Fruit fly (Drosophila melanogaster) whole organism, prepupa: Measurements from ENCODE around the gene CG16734.

ENCODE experiments used
- Blimp-1 ChIP-seq: fragments of 200-800 bp; sonication (Bioruptor generic); optimal IDR thresholded peaks from 3 replicates; lab custom pipeline; 2017; ENCODE audit warnings: missing biosample characterization, missing genetic modification characterization, mild to moderate bottlenecking, moderate library complexity, missing genetic modification reagents
- CG10631 ChIP-seq: fragments of 200-800 bp; sonication (Bioruptor generic); optimal IDR thresholded peaks from 2 replicates; lab custom pipeline; 2016; ENCODE audit warnings: missing biosample characterization, missing genetic modification characterization
- CG10669 ChIP-seq: fragments of 200-800 bp; sonication (Bioruptor generic); optimal IDR thresholded peaks from 3 replicates; lab custom pipeline; 2018; ENCODE audit warnings: missing biosample characterization, mild to moderate bottlenecking, missing genetic modification characterization, moderate library complexity
- CG11294 ChIP-seq: fragments of 200-800 bp; sonication (Bioruptor generic); IDR thresholded peaks from 2 replicates; pipeline ENCODE4 v1.3.6; 2022; ENCODE audit warnings: missing biosample characterization, missing genetic modification characterization
- CG11902 ChIP-seq: fragments of 200-800 bp; sonication (Bioruptor generic); optimal IDR thresholded peaks from 3 replicates; lab custom pipeline; 2016; ENCODE audit warnings: missing biosample characterization, missing genetic modification characterization
- CG15336 ChIP-seq: fragments of 200-800 bp; sonication (Bioruptor generic); IDR thresholded peaks from 2 replicates; pipeline ENCODE4 v1.3.6; 2022; ENCODE audit warnings: missing biosample characterization, missing genetic modification characterization
- CG1621 ChIP-seq: fragments of 200-800 bp; sonication (Bioruptor generic); optimal IDR thresholded peaks from 3 replicates; lab custom pipeline; 2018; ENCODE audit warnings: missing biosample characterization, mild to moderate bottlenecking, missing genetic modification characterization
- CG3032 ChIP-seq: fragments of 200-800 bp; optimal IDR thresholded peaks from 2 replicates; lab custom pipeline; 2019; ENCODE audit warnings: missing biosample characterization, mild to moderate bottlenecking, missing genetic modification characterization, moderate library complexity
- CG31627 ChIP-seq: fragments of 200-800 bp; sonication (Bioruptor generic); optimal IDR thresholded peaks from 3 replicates; lab custom pipeline; 2016; ENCODE audit warnings: missing biosample characterization, missing genetic modification characterization
- CG32006 ChIP-seq: fragments of 200-800 bp; sonication (Bioruptor generic); optimal IDR thresholded peaks from 3 replicates; lab custom pipeline; 2017; ENCODE audit warnings: missing biosample characterization, mild to moderate bottlenecking, missing genetic modification characterization
- CG34406 ChIP-seq: fragments of 200-800 bp; sonication (Bioruptor generic); optimal IDR thresholded peaks from 3 replicates; lab custom pipeline; 2016; ENCODE audit warnings: missing biosample characterization, missing genetic modification characterization
- CG3919 ChIP-seq: fragments of 200-800 bp; sonication (Bioruptor generic); optimal IDR thresholded peaks from 3 replicates; lab custom pipeline; 2016; ENCODE audit warnings: missing biosample characterization, missing genetic modification characterization
- CG4318 ChIP-seq: fragments of 200-800 bp; sonication (Bioruptor generic); optimal IDR thresholded peaks from 3 replicates; lab custom pipeline; 2017; ENCODE audit warnings: missing biosample characterization, mild to moderate bottlenecking, missing genetic modification characterization
- CG6163 ChIP-seq: fragments of 200-800 bp; sonication (Bioruptor generic); IDR thresholded peaks from 3 replicates; pipeline ENCODE4 v1.3.6; 2022; ENCODE audit warnings: missing biosample characterization, missing genetic modification characterization
- CG6276 ChIP-seq: fragments of 200-800 bp; sonication (Bioruptor generic); optimal IDR thresholded peaks from 2 replicates; lab custom pipeline; 2017; ENCODE audit warnings: missing biosample characterization, mild to moderate bottlenecking, missing genetic modification characterization
- CG6792 ChIP-seq: fragments of 200-800 bp; sonication (Bioruptor generic); optimal IDR thresholded peaks from 3 replicates; lab custom pipeline; 2016; ENCODE audit warnings: missing biosample characterization, missing genetic modification characterization
- CG6808 ChIP-seq: fragments of 200-800 bp; sonication (Bioruptor generic); optimal IDR thresholded peaks from 3 replicates; lab custom pipeline; 2017; ENCODE audit warnings: missing biosample characterization, missing genetic modification characterization, mild to moderate bottlenecking, moderate library complexity, missing genetic modification reagents
- CG8119 ChIP-seq: fragments of 200-800 bp; sonication (Bioruptor generic); IDR thresholded peaks from 3 replicates; pipeline ENCODE4 v1.3.6; 2022; ENCODE audit warnings: missing biosample characterization, missing genetic modification characterization
- CG8319 ChIP-seq: fragments of 200-800 bp; sonication (Bioruptor generic); optimal IDR thresholded peaks from 3 replicates; lab custom pipeline; 2016; ENCODE audit warnings: missing biosample characterization, missing genetic modification characterization
- CG8632 ChIP-seq: fragments of 200-800 bp; sonication (Bioruptor generic); optimal IDR thresholded peaks from 3 replicates; lab custom pipeline; 2016; ENCODE audit warnings: missing biosample characterization, missing genetic modification characterization
- Eip75B ChIP-seq: fragments of 200-800 bp; sonication (Bioruptor generic); optimal IDR thresholded peaks from 3 replicates; lab custom pipeline; 2016; ENCODE audit warnings: missing biosample characterization, missing genetic modification characterization
- Eip78C ChIP-seq: fragments of 200-800 bp; sonication (Bioruptor generic); peaks from one replicate; lab custom pipeline; 2016; ENCODE audit warnings: missing biosample characterization, missing genetic modification characterization
- Ets21C ChIP-seq: fragments of 200-800 bp; sonication (Bioruptor generic); optimal IDR thresholded peaks from 3 replicates; lab custom pipeline; 2016; ENCODE audit warnings: missing biosample characterization, missing genetic modification characterization
- Ets96B ChIP-seq: fragments of 200-800 bp; optimal IDR thresholded peaks from 2 replicates; lab custom pipeline; 2019; ENCODE audit warnings: missing biosample characterization, mild to moderate bottlenecking, missing genetic modification characterization, moderate library complexity
- Hr38 ChIP-seq: sonication (Bioruptor generic); optimal IDR thresholded peaks from 2 replicates; lab custom pipeline; 2016; ENCODE audit warnings: missing biosample characterization, missing genetic modification characterization
- Hr39 ChIP-seq: fragments of 200-800 bp; sonication (Bioruptor generic); optimal IDR thresholded peaks from 2 replicates; lab custom pipeline; 2016; ENCODE audit warnings: missing biosample characterization, missing genetic modification characterization
- Hr4 ChIP-seq: fragments of 200-800 bp; sonication (Bioruptor generic); optimal IDR thresholded peaks from 3 replicates; lab custom pipeline; 2016; ENCODE audit warnings: missing biosample characterization, missing genetic modification characterization
- Sox102F ChIP-seq: fragments of 200-800 bp; sonication (Bioruptor generic); optimal IDR thresholded peaks from 2 replicates; lab custom pipeline; 2016; ENCODE audit warnings: missing biosample characterization, mild to moderate bottlenecking, missing genetic modification characterization
- Sox14 ChIP-seq: fragments of 200-800 bp; sonication (Bioruptor generic); optimal IDR thresholded peaks from 3 replicates; lab custom pipeline; 2016; ENCODE audit warnings: missing biosample characterization, missing genetic modification characterization
- Sox15 ChIP-seq: fragments of 200-800 bp; sonication (Bioruptor generic); optimal IDR thresholded peaks from 3 replicates; lab custom pipeline; 2016; ENCODE audit warnings: missing biosample characterization, missing genetic modification characterization
- achi ChIP-seq: fragments of 200-800 bp; sonication (Bioruptor generic); optimal IDR thresholded peaks from 3 replicates; lab custom pipeline; 2016; ENCODE audit warnings: missing biosample characterization, missing genetic modification characterization
- acj6 ChIP-seq: fragments of 200-800 bp; sonication (Bioruptor generic); optimal IDR thresholded peaks from 3 replicates; lab custom pipeline; 2016; ENCODE audit warnings: missing biosample characterization, missing genetic modification characterization
- cyc ChIP-seq: fragments of 200-800 bp; sonication (Bioruptor generic); optimal IDR thresholded peaks from 3 replicates; lab custom pipeline; 2016; ENCODE audit warnings: missing biosample characterization, missing genetic modification characterization
- dsx ChIP-seq: fragments of 200-800 bp; optimal IDR thresholded peaks from 3 replicates; lab custom pipeline; 2019; ENCODE audit warnings: missing biosample characterization, mild to moderate bottlenecking, missing genetic modification characterization, moderate library complexity; ENCODE audit not compliant: poor library complexity, severe bottlenecking
- eg ChIP-seq: fragments of 200-800 bp; sonication (Bioruptor generic); IDR thresholded peaks from 3 replicates; pipeline ENCODE4 v1.3.6; 2022; ENCODE audit warnings: missing biosample characterization, missing genetic modification characterization
- esn ChIP-seq: fragments of 200-800 bp; sonication (Bioruptor generic); optimal IDR thresholded peaks from 2 replicates; lab custom pipeline; 2016; ENCODE audit warnings: missing biosample characterization, mild to moderate bottlenecking, missing genetic modification characterization, moderate library complexity
- fd59A ChIP-seq: fragments of 200-800 bp; sonication (Bioruptor generic); optimal IDR thresholded peaks from 2 replicates; lab custom pipeline; 2017; ENCODE audit warnings: missing biosample characterization, mild to moderate bottlenecking, missing genetic modification characterization, missing genetic modification reagents
- fd85E ChIP-seq: fragments of 200-800 bp; sonication (Bioruptor generic); optimal IDR thresholded peaks from 3 replicates; lab custom pipeline; 2016; ENCODE audit warnings: missing biosample characterization, missing genetic modification characterization
- fkh ChIP-seq: fragments of 200-800 bp; sonication (Bioruptor generic); optimal IDR thresholded peaks from 3 replicates; lab custom pipeline; 2017; ENCODE audit warnings: missing biosample characterization, mild to moderate bottlenecking, missing genetic modification characterization, moderate library complexity
- net ChIP-seq: fragments of 200-800 bp; sonication (Bioruptor generic); optimal IDR thresholded peaks from 3 replicates; lab custom pipeline; 2016; ENCODE audit warnings: missing biosample characterization, missing genetic modification characterization
- salr ChIP-seq, 2 experiments: fragments of 200-800 bp; sonication (Bioruptor generic); optimal IDR thresholded peaks; 3 replicates each; lab custom pipeline; 2016 to 2018; ENCODE audit warnings: missing biosample characterization in 2 of 2, missing genetic modification characterization in 2 of 2, mild to moderate bottlenecking in 1 of 2
- ss ChIP-seq, 2 experiments: fragments of 200-800 bp; sonication (Bioruptor generic); optimal IDR thresholded peaks; 2 replicates in 1 of 2; 3 replicates in 1 of 2; lab custom pipeline; 2017 to 2018; ENCODE audit warnings: mild to moderate bottlenecking in 2 of 2, missing biosample characterization in 2 of 2, missing genetic modification characterization in 2 of 2, moderate library complexity in 1 of 2
- svp ChIP-seq: fragments of 200-800 bp; sonication (Bioruptor generic); peaks from one replicate; lab custom pipeline; 2016; ENCODE audit warnings: missing biosample characterization, missing genetic modification characterization
- topi ChIP-seq: fragments of 200-800 bp; sonication (Bioruptor generic); optimal IDR thresholded peaks from 3 replicates; lab custom pipeline; 2016; ENCODE audit warnings: missing biosample characterization, missing genetic modification characterization

The CG16734 gene

DNA sequence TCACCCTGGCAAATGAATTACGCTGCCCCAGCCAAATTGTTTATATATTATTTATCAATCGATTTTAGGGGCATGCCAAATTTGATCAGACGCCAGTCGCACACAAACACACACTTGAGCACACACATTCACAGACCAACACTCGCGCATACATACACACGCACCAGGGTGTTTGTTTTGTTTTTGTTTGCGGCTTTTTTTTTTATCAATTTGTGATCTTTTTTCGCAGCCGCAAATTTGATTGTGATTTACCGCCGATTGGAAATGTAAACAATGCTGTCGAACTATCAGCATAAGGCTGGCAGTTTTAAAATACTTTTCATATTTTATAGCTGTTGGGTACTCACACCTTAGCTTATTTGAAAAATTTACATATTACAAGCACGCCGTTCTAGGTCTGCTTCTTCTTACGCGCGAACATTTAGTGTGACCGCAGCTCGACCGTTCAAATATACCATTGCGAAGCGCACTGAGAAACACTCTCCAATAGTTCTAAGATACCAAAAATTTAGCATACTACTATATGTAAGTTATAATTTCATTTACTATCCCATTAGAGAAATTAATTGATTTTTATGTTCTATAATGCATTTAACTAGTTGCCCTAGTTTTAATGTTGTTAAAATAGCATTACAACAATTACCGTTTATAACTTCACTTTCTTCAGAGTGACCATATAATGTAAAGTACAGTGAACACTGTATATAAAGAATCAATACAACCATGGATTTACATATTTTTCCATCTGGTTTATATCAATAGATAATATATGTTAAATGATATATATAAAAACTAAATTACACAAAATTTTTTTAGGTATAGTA, 17.4 kb upstream of the CG16734 start, which contains the start of gene pum (continued):
- TF ChIP-seq CG8632 (no peak), dsx (peak; percentile 10), Eip78C (GFP tag; lab: Kevin White, UChicago) (peak; percentile 62), achi (GFP tag; lab: Kevin White, UChicago) (no peak), cyc (GFP tag; lab: Kevin White, UChicago) (peak; percentile 22), CG1621 (peak; percentile 23), Hr38 (GFP tag; lab: Kevin White, UChicago) (no peak), fd59A (GFP tag; lab: Kevin White, UChicago) (no peak), CG3919 (GFP tag; lab: Kevin White, UChicago) (no peak)

DNA sequence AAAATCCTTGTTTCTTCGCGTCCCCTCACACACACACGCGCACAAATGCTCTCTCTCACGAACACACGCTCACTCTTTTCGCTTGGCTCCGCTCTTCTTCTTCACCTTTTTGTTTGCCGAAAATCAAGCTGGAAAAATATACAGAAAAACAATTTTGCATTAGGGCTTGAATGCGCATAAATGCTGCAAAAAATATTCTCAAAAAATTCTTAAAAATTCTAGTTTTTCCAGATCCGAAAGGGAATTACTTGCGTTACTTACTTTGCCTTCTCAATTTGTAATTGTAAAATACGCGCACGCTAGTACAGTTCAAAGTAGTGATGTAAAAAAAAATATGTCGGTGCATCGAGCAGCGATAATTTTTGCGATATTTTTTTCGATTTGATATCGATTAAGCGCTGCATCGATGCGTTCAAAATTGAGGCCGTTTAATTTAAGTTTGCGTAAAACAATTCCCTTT, 14.9 kb upstream of the CG16734 start:
- TF ChIP-seq CG10631 (GFP tag; lab: Kevin White, UChicago) (no peak), fd85E (GFP tag; lab: Kevin White, UChicago) (no peak), svp (GFP tag; lab: Kevin White, UChicago) (no peak), ss (GFP tag; optimal IDR thresholded peaks at IDR 0.05; lab: Kevin White, UChicago) (peak; percentile 40 to 44), esn (peak; percentile 32), CG10669 (GFP tag; lab: Kevin White, UChicago) (no peak), CG8119 (GFP tag; lab: Robert Waterston, UW) (no peak), net (GFP tag; lab: Kevin White, UChicago) (no peak), Sox14 (peak; percentile 34), CG32006 (GFP tag; lab: Kevin White, UChicago) (no peak), CG11902 (GFP tag; lab: Kevin White, UChicago) (no peak), acj6 (GFP tag; lab: Kevin White, UChicago) (no peak), topi (GFP tag; lab: Kevin White, UChicago) (no peak), CG3032 (tag; lab: Kevin White, UChicago) (peak; percentile 17), achi (GFP tag; lab: Kevin White, UChicago) (no peak), Sox15 (no peak), CG31627 (GFP tag; lab: Kevin White, UChicago) (no peak), Blimp-1 (no peak), CG11294 (GFP tag; lab: Robert Waterston, UW) (no peak), CG34406 (no peak), CG6808 (GFP tag; lab: Kevin White, UChicago) (no peak), Eip75B (GFP tag; lab: Kevin White, UChicago) (no peak), Eip78C (GFP tag; lab: Kevin White, UChicago) (peak; percentile 70), Sox102F (GFP tag; lab: Kevin White, UChicago) (no peak), Hr4 (GFP tag; lab: Kevin White, UChicago) (no peak), eg (GFP tag; lab: Robert Waterston, UW) (no peak), dsx (peak; percentile 27), fkh (peak; percentile 45), CG8319 (GFP tag; lab: Kevin White, UChicago) (no peak), salr (GFP tag; optimal IDR thresholded peaks at IDR 0.05; lab: Kevin White, UChicago) (no peak), CG3919 (GFP tag; lab: Kevin White, UChicago) (no peak)

DNA sequence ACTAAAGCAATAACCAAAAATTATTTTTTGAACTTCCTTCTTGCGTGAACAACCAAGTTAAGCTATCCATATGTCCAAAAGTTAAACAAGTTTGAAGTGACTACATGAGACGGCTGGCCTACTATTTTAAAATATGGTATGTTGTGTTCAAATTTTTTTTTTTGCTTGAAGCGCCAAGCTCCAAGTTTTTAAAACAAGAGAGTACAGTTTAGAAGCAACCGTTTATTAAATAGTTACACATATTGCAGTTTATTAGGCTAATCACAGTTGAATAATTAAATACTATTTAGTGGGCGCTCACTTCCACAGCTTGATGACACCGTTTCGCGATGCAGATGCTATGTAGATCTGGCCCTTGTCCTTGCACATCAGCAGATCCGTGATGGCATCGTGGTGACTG, 14.3 kb upstream of the CG16734 start, which contains the start of gene D1:
Gene D1, minus strand, starts transcription at position 101 of the 400 bp plus-strand sequence.
- TF ChIP-seq Ets21C = no peak
- no peak for TF ChIP-seq CG31627 (GFP tag; lab: Kevin White, UChicago)
- TF ChIP-seq Eip75B (GFP tag; lab: Kevin White, UChicago) = no peak
- TF ChIP-seq Ets96B (tag; lab: Kevin White, UChicago) = no peak
- TF ChIP-seq CG3919 (GFP tag; lab: Kevin White, UChicago) = no peak
- TF ChIP-seq Hr39 (GFP tag; lab: Kevin White, UChicago) = no peak
- no peak for TF ChIP-seq Blimp-1
- TF ChIP-seq CG6163 (GFP tag; lab: Robert Waterston, UW) = no peak
- no peak for TF ChIP-seq CG4318 (GFP tag; lab: Kevin White, UChicago)
- no peak for TF ChIP-seq achi (GFP tag; lab: Kevin White, UChicago)
- TF ChIP-seq CG6792 = no peak
- no peak for TF ChIP-seq CG8319 (GFP tag; lab: Kevin White, UChicago)
- TF ChIP-seq CG15336 = no peak
- TF ChIP-seq Sox102F (GFP tag; lab: Kevin White, UChicago) = no peak
- TF ChIP-seq CG6276 (GFP tag; lab: Kevin White, UChicago) = no peak
- no peak for TF ChIP-seq topi (GFP tag; lab: Kevin White, UChicago)
